Fruit fly (Drosophila melanogaster): ENCODE results near the gene CG46441.

DNA sequence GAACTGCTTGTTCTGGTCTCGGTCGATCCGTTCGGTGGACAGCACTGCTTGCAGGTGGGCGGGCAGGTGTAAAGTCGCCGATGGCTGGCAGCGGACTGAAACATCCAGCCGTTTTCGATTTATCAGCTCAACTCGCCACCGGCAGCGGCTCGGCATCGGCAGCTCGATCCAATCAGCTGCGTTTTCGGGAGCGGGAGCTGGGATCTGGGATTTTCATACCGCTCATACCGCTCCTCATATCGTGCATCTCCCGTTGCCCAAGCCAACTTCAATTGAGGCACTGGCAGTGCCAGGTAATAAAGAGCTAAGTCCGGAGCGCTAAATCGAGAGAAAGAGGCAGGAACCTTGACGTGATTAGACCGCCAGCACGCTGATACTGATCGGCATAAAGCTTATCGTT is 10.6 kb upstream of the CG46441 start, which contains the start of gene MFS9:
- TF ChIP-seq CG8478 (optimal IDR thresholded peaks at IDR 0.05), result no peak
- no peak for TF ChIP-seq CTCF (optimal IDR thresholded peaks at IDR 0.05)

Data from S2 (cell line).